Worm (Caenorhabditis elegans): ENCODE results near the gene C29E4.13.
A peak's percentile ranks its signal among the peaks of the same experiment; 100 is the strongest.

Gene C29E4.13

DNA sequence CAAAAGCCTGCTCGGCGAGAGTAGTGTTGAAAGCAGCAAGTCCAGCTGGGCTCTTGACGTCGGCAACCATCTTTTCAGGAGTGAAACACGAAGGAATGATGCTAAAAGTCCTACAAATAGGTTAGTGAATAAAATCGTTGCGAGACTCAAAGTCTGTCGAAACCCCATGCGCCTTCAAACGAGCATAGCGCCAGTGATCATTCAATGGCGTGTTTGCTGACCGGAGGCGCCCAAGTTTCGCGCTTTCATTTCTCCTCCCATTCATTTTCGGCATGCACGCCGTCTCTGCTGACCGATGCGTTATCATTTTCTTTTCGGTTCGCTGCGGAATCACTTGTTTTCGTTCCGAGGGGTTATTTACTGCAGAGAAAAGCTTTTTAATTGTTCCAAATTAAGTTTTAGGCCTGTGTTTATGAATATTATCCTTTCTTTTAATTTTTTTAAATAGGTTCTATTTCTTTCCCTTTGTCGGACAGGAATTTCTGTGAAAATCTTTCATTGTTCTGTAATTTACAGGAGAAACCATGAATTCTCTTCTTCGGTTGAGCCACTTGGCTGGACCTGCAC, 44.8 kb upstream of the C29E4.13 start, which contains the start of the genes eef-1B.1 and aco-2 (continued):
- TF ChIP-seq F16B12.6 (tag; optimal IDR thresholded peaks at IDR 0.05) (peak; percentile 73), fkh-10 (GFP tag; optimal IDR thresholded peaks at IDR 0.05) (peak; percentile 43), dsc-1 (tag; optimal IDR thresholded peaks at IDR 0.05) (peak; percentile 98), skn-1 (tag; optimal IDR thresholded peaks at IDR 0.05) (peak; percentile 90), pag-3 (tag; optimal IDR thresholded peaks at IDR 0.05; ENCODE audit: borderline replicate concordance, insufficient read depth) (no peak), zip-4 (GFP tag; optimal IDR thresholded peaks at IDR 0.05) (peak; percentile 83), fkh-4 (tag; optimal IDR thresholded peaks at IDR 0.05; ENCODE audit: borderline replicate concordance) (peak; percentile 26), unc-62 (GFP tag; optimal IDR thresholded peaks at IDR 0.05) (no peak), nhr-20 (tag; optimal IDR thresholded peaks at IDR 0.05) (peak; percentile 97), nhr-47 (tag; optimal IDR thresholded peaks at IDR 0.05) (peak; percentile 96), hlh-4 (tag; optimal IDR thresholded peaks at IDR 0.05) (no peak), pax-3 (tag; optimal IDR thresholded peaks at IDR 0.05) (peak; percentile 78)

DNA sequence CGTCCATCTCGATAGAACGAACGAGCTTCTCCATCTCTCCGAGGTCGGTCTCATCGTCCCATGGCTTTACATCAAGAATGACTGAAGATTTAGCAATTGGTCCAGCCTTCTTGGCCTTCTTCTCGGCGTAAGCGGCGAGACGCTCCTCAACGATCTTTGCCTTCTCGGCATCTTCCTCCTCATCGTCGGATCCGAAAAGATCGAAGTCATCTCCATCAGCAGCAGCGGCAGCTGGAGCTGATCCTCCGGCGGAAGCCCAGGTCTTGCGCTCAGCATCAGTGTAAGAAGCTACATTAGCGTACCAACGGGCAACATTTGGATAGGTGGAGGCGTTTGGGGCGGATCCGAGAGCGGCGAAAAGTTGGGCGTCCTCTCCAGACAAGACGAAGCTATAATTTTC, 44.2 kb upstream of the C29E4.13 start:
- TF ChIP-seq zip-4 (GFP tag; optimal IDR thresholded peaks at IDR 0.05), result no peak
- no peak for TF ChIP-seq aha-1 (tag; optimal IDR thresholded peaks at IDR 0.05)
- TF ChIP-seq pax-3 (tag; optimal IDR thresholded peaks at IDR 0.05), result no peak
- TF ChIP-seq unc-30 (tag; optimal IDR thresholded peaks at IDR 0.05), result no peak
- TF ChIP-seq skn-1 (tag; optimal IDR thresholded peaks at IDR 0.05), result no peak
- TF ChIP-seq mab-9 (GFP tag; IDR thresholded peaks at IDR 0.05), result no peak
- TF ChIP-seq ceh-90 (tag; optimal IDR thresholded peaks at IDR 0.05), result no peak
- no peak for TF ChIP-seq alr-1 (tag; optimal IDR thresholded peaks at IDR 0.05; ENCODE audit: borderline replicate concordance)
- no peak for TF ChIP-seq grh-1 (GFP tag; IDR thresholded peaks at IDR 0.05)
- no peak for TF ChIP-seq nhr-84 (tag; optimal IDR thresholded peaks at IDR 0.05)

DNA sequence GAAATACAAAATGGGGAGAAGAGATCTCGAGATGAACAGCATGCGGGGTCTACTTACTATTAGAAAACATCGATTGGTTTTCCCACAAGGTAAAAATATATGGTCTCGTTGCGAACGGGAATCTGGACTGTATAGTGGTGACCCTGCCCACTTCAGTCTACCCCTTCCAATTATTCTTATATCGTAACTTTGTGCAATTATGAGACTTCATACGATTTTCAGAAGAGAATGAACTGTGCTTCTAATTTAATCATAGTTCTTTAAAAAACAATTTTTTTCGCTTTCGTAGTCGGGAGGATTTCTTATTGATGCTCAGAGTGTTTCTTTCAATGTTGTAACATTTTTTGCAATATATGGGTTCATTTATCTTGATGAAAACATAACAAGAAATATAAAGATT, 43.5 kb upstream of the C29E4.13 start, which contains the start of gene F54H12.5:
Gene F54H12.5 (minus strand): TSS at position 101 of the 400 bp plus-strand sequence.
- TF ChIP-seq nhr-12 (tag; optimal IDR thresholded peaks at IDR 0.05) (no peak), lin-14 (GFP tag; optimal IDR thresholded peaks at IDR 0.05) (no peak), lsy-2 (tag; optimal IDR thresholded peaks at IDR 0.05) (peak in 1 of 2 experiments; percentile 29), F16B12.6 (tag; optimal IDR thresholded peaks at IDR 0.05) (no peak), ceh-82 (tag; optimal IDR thresholded peaks at IDR 0.05) (no peak), nhr-71 (tag; optimal IDR thresholded peaks at IDR 0.05) (peak; percentile 5), nhr-28 (tag; optimal IDR thresholded peaks at IDR 0.05) (no peak), hpl-2 (GFP tag; optimal IDR thresholded peaks at IDR 0.05) (no peak), ceh-88 (GFP tag; IDR thresholded peaks at IDR 0.05) (no peak), pax-3 (tag; optimal IDR thresholded peaks at IDR 0.05) (no peak), pag-3 (tag; optimal IDR thresholded peaks at IDR 0.05; ENCODE audit: borderline replicate concordance, insufficient read depth) (no peak), lin-13 (GFP tag; optimal IDR thresholded peaks at IDR 0.05) (no peak), unc-130 (tag; optimal IDR thresholded peaks at IDR 0.05) (no peak), tbx-2 (tag; optimal IDR thresholded peaks at IDR 0.05) (no peak), ets-5 (GFP tag; IDR thresholded peaks at IDR 0.05) (no peak), nhr-85 (tag) (no peak), ztf-4 (tag; optimal IDR thresholded peaks at IDR 0.05) (no peak)

DNA sequence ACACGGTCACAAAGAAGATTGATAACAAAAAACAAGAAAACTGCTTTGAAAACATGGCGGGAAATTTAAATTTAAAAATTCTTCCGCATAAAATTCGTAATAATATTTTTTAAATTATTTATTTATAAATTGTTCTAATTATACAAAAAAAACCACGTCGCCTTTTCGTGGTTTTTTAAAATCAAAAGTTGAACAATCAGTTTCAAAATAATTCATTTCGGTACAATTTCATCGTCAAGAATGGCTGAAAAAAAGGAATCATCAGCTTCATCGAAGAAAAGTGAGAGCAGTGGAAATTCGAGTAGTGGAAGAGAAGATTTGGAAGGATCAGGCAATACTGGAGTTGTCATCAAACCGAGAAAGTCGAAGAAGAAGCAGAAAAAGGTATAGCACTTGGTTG, 40.6 kb upstream of the C29E4.13 start, which contains the start of the genes F54H12.8 and F54H12.7:
Gene F54H12.8 (minus strand): TSS at position 101 of the 400 bp plus-strand sequence.
Gene F54H12.7 (plus strand): TSS at position 229 of the 400 bp plus-strand sequence.
- TF ChIP-seq isw-1 (GFP tag; IDR thresholded peaks at IDR 0.05), result no peak
- no peak for TF ChIP-seq F16B12.6 (tag; optimal IDR thresholded peaks at IDR 0.05)
- no peak for TF ChIP-seq lin-35 (GFP tag; optimal IDR thresholded peaks at IDR 0.05)
- no peak for TF ChIP-seq Y116A8C.19 (tag; optimal IDR thresholded peaks at IDR 0.05; ENCODE audit: borderline replicate concordance)
- no peak for TF ChIP-seq sox-4 (tag; optimal IDR thresholded peaks at IDR 0.05)
- no peak for TF ChIP-seq dsc-1 (tag; optimal IDR thresholded peaks at IDR 0.05)
- no peak for TF ChIP-seq elt-3 (tag; optimal IDR thresholded peaks at IDR 0.05)
- TF ChIP-seq nhr-12 (tag; optimal IDR thresholded peaks at IDR 0.05), result no peak
- TF ChIP-seq pag-3 (tag; optimal IDR thresholded peaks at IDR 0.05; ENCODE audit: borderline replicate concordance, insufficient read depth), result no peak
- TF ChIP-seq xbp-1 (tag; optimal IDR thresholded peaks at IDR 0.05), result no peak
- TF ChIP-seq snu-23 (GFP tag; optimal IDR thresholded peaks at IDR 0.05), result no peak
- TF ChIP-seq C04F5.9 (tag; optimal IDR thresholded peaks at IDR 0.05), result no peak
- TF ChIP-seq sup-37 (GFP tag; optimal IDR thresholded peaks at IDR 0.05), result no peak
- TF ChIP-seq C16A3.4 (tag; optimal IDR thresholded peaks at IDR 0.05), result no peak
- no peak for TF ChIP-seq ceh-90 (tag; optimal IDR thresholded peaks at IDR 0.05)
- no peak for TF ChIP-seq zag-1 (tag; optimal IDR thresholded peaks at IDR 0.05)
